Worm (Caenorhabditis elegans): ENCODE data around the gene srz-64.

The srz-64 gene

DNA sequence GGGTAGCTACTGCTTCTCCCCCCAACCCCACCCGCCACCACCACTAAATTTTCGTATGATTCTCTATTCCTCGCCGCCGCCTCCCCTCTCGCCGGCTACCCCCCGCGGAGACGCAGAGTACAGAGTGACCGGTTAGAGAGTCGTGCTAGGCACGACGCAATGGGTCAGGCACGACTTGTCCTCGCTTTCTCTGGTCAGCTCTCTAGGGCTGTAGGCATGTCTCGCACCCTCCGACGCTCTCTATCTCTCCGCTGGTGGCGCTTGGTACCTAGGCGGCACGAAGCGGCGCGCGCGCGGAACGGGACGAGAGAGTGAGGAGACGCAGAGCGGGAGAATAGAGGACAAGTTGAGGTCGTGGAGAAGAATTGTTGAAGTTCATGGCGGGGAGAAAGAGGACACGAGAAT is 46.2 kb downstream of the srz-64 start (continued):
- TF ChIP-seq C16A3.4 (tag; optimal IDR thresholded peaks at IDR 0.05): no peak
- TF ChIP-seq Y116A8C.19 (tag; optimal IDR thresholded peaks at IDR 0.05; ENCODE audit: borderline replicate concordance): no peak
- TF ChIP-seq pag-3 (tag; optimal IDR thresholded peaks at IDR 0.05; ENCODE audit: borderline replicate concordance, insufficient read depth): no peak
- no peak for TF ChIP-seq unc-30 (tag; optimal IDR thresholded peaks at IDR 0.05)
- TF ChIP-seq C34B4.2 (tag; optimal IDR thresholded peaks at IDR 0.05): no peak
- no peak for TF ChIP-seq aly-2 (tag; optimal IDR thresholded peaks at IDR 0.05)
- TF ChIP-seq snu-23 (GFP tag; optimal IDR thresholded peaks at IDR 0.05): peak; percentile 73
- peak; percentile 94 for TF ChIP-seq nhr-85 (tag)
- no peak for TF ChIP-seq nhr-11 (tag; optimal IDR thresholded peaks at IDR 0.05)

DNA sequence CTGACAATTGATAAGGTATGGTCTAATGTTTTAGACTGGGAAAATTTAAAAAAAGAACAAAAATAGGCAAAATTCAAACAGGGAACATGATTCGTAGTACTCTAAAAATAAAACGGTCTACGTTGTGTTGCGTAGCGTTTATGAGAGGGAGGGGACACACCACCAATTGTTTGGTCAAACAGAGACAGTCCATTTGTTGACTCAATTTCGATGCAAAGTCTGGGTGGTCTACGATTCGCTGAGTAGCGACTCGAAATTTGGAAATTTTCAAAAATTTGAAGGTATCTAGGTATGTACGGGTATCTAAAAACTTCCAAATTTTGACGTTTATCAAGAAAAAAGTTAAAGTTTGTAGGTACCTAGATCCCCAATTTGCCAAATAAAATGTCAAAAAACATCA is 47.3 kb downstream of the srz-64 start:
- TF ChIP-seq nhr-85 (tag) (peak; percentile 55), lin-14 (GFP tag; optimal IDR thresholded peaks at IDR 0.05) (peak; percentile 2), ceh-63 (GFP tag; optimal IDR thresholded peaks at IDR 0.05) (no peak), lsy-2 (tag; optimal IDR thresholded peaks at IDR 0.05) (no peak)

DNA sequence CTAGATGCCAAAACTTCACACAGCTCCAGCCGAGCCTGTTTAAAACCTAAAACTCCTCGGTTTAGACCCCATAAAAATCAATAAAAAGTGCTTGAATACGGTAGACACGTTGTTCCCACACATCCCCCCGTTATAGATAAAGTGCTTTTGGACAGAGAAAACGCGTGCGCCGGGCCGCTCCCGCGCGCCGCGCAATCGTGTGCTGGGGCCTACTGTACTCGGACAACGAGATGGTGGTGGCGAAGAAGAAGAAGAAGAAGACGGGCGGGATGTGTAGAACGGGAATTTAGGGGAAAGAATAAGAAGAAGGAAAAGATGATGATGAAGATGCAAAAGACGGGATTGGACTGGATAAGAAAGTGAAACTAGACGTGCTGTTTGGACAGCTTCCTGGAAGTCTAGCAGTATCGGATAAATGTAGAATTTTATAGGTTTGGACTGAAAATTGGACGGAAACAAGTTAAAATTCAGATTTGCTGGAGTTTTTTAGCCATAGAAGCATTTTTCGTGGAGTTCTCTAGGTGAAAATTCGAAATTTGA is 48.6 kb downstream of the srz-64 start:
- TF ChIP-seq alr-1 (tag; optimal IDR thresholded peaks at IDR 0.05; ENCODE audit: borderline replicate concordance): no peak
- TF ChIP-seq blmp-1 (tag; optimal IDR thresholded peaks at IDR 0.05): peak; percentile 92
- TF ChIP-seq ztf-11 (tag; optimal IDR thresholded peaks at IDR 0.05): no peak
- TF ChIP-seq dsc-1 (tag; optimal IDR thresholded peaks at IDR 0.05): no peak
- TF ChIP-seq nhr-85 (tag): peak; percentile 10
- TF ChIP-seq sptf-1 (tag; optimal IDR thresholded peaks at IDR 0.05): no peak
- no peak for TF ChIP-seq sox-4 (tag; optimal IDR thresholded peaks at IDR 0.05)

DNA sequence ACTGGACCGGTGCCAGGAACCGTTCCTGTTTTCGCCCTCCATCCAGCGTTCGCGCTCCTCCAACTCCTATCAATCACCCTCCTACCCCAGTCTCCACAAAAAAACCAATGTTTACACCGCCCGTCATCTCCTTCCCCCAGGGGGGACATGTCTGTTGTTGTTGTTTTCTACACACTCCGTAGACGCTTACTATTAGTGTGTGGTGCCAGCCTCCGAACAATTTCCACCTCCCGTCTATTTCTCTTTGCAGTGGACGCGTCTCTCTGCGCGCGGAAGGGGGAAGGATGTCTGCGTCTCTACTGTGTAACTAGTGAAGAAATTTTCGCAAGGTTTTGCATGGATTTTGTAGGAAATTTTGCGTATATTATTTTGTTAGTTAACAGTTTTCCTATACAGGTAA is 50.6 kb downstream of the srz-64 start:
- TF ChIP-seq nhr-85 (tag): peak; percentile 6
- TF ChIP-seq nhr-71 (tag; optimal IDR thresholded peaks at IDR 0.05): peak; percentile 11
- no peak for TF ChIP-seq skn-1 (tag; optimal IDR thresholded peaks at IDR 0.05)
- peak; percentile 30 for TF ChIP-seq mep-1 (tag; optimal IDR thresholded peaks at IDR 0.05)
- TF ChIP-seq ama-1 (optimal IDR thresholded peaks at IDR 0.05): no peak
- no peak for TF ChIP-seq unc-98 (GFP tag; IDR thresholded peaks at IDR 0.05)
- TF ChIP-seq elt-3 (tag; optimal IDR thresholded peaks at IDR 0.05): peak in 1 of 6 experiments; percentile 1
- TF ChIP-seq unc-130 (tag; optimal IDR thresholded peaks at IDR 0.05): no peak
- TF ChIP-seq pax-3 (tag; optimal IDR thresholded peaks at IDR 0.05): no peak
- no peak for TF ChIP-seq hlh-17 (GFP tag; optimal IDR thresholded peaks at IDR 0.05; ENCODE audit: borderline replicate concordance)
- no peak for TF ChIP-seq ztf-11 (tag; optimal IDR thresholded peaks at IDR 0.05)
- no peak for TF ChIP-seq egl-27 (tag; optimal IDR thresholded peaks at IDR 0.05)
- TF ChIP-seq nhr-77 (tag; optimal IDR thresholded peaks at IDR 0.05): no peak
- TF ChIP-seq ceh-63 (GFP tag; optimal IDR thresholded peaks at IDR 0.05): no peak
- TF ChIP-seq isw-1 (GFP tag; IDR thresholded peaks at IDR 0.05): no peak
- TF ChIP-seq egl-13 (tag; optimal IDR thresholded peaks at IDR 0.05): no peak
- peak in 1 of 3 experiments; percentile 60 for TF ChIP-seq ceh-82 (tag; optimal IDR thresholded peaks at IDR 0.05)
- peak; percentile 66 for TF ChIP-seq blmp-1 (tag; optimal IDR thresholded peaks at IDR 0.05)
- TF ChIP-seq rnt-1 (tag; optimal IDR thresholded peaks at IDR 0.05): peak; percentile 31
- TF ChIP-seq lsy-2 (tag; optimal IDR thresholded peaks at IDR 0.05): peak in 1 of 2 experiments; percentile 17
- peak in 1 of 2 experiments; percentile 7 for TF ChIP-seq lin-35 (GFP tag; optimal IDR thresholded peaks at IDR 0.05)
- peak; percentile 33 to 62 for TF ChIP-seq efl-1 (optimal IDR thresholded peaks at IDR 0.05)
- TF ChIP-seq efl-1 (GFP tag; optimal IDR thresholded peaks at IDR 0.05 in 1 of 2): peak in 1 of 2 experiments; percentile 72
- no peak for TF ChIP-seq C34B4.2 (tag; optimal IDR thresholded peaks at IDR 0.05)
- no peak for TF ChIP-seq efl-3 (GFP tag; optimal IDR thresholded peaks at IDR 0.05)
- no peak for TF ChIP-seq tlp-1 (tag; optimal IDR thresholded peaks at IDR 0.05)
- peak; percentile 53 for TF ChIP-seq lin-14 (GFP tag; optimal IDR thresholded peaks at IDR 0.05)
- TF ChIP-seq mab-9 (GFP tag; IDR thresholded peaks at IDR 0.05): no peak
- TF ChIP-seq lin-13 (GFP tag; optimal IDR thresholded peaks at IDR 0.05): no peak
- no peak for TF ChIP-seq mdl-1 (tag; optimal IDR thresholded peaks at IDR 0.05)
- TF ChIP-seq nhr-19 (GFP tag; conservative IDR thresholded peaks at IDR 0.05): no peak; the same call in 1 of the 2 replicates
- TF ChIP-seq fkh-4 (tag; optimal IDR thresholded peaks at IDR 0.05; ENCODE audit: borderline replicate concordance): no peak
- TF ChIP-seq xbp-1 (tag; optimal IDR thresholded peaks at IDR 0.05): no peak
